Worm (Caenorhabditis elegans) whole organism, L4/young adult: ENCODE results near the gene ins-4.

Source experiments
- W03F9.2 ChIP-seq: fragments of 150-350 bp; optimal IDR thresholded peaks from 2 replicates; lab custom pipeline; 2014; ENCODE audit warnings: missing biosample characterization, missing genetic modification characterization
- dao-5 ChIP-seq: sonication (generic microtip); optimal IDR thresholded peaks from 2 replicates; lab custom pipeline; 2016; ENCODE audit warnings: missing genotype, missing genetic modification characterization, moderate library complexity, missing compliant biosample characterization

ce11 chrII:6025647-6026046, 29.5 kb downstream of the ins-4 start:
- TF ChIP-seq dao-5 (no peak), W03F9.2 (tag; lab: Kevin White, UChicago) (no peak)
